Worm (Caenorhabditis elegans): ENCODE data around the gene clc-20.

clc-20 gene

ce11 chrIII:834443-834815 is 38.0 kb upstream of the clc-20 start:
- TF ChIP-seq pha-2 (tag; optimal IDR thresholded peaks at IDR 0.05) = no peak
- 0 out of 2 replicates have a peak, but pooled peaks have one; percentile 25 for TF ChIP-seq ceh-45 (GFP tag; IDR thresholded peaks at IDR 0.05)

- TF ChIP-seq zip-5 (tag; optimal IDR thresholded peaks at IDR 0.05) = no peak
- TF ChIP-seq ama-1 (optimal IDR thresholded peaks at IDR 0.05) = peak; percentile 54
- no peak for TF ChIP-seq unc-3 (GFP tag; conservative IDR thresholded peaks at IDR 0.05)
- TF ChIP-seq unc-3 (tag; optimal IDR thresholded peaks at IDR 0.05) = no peak
Measured at ce11 chrIII:835208-835607, 37.2 kb upstream of the clc-20 start.

ce11 chrIII:835713-836278 is 36.6 kb upstream of the clc-20 start:
- TF ChIP-seq unc-42 (tag; optimal IDR thresholded peaks at IDR 0.05) = no peak
- peak; percentile 26; the same call in 1 of the 2 replicates for TF ChIP-seq unc-3 (GFP tag; conservative IDR thresholded peaks at IDR 0.05)
- TF ChIP-seq unc-3 (tag; optimal IDR thresholded peaks at IDR 0.05) = no peak
- TF ChIP-seq sox-2 (GFP tag; IDR thresholded peaks at IDR 0.05) = no peak; the same call in 1 of the 2 replicates
- TF ChIP-seq T23F11.4 (GFP tag; optimal IDR thresholded peaks at IDR 0.05) = peak; percentile 81
- TF ChIP-seq Y22D7AL.16 (tag; optimal IDR thresholded peaks at IDR 0.05) = peak; percentile 50
- TF ChIP-seq che-1 (tag; optimal IDR thresholded peaks at IDR 0.05) = peak; percentile 54
- no peak for TF ChIP-seq ceh-22 (tag; optimal IDR thresholded peaks at IDR 0.05)
- peak; percentile 35 for TF ChIP-seq ztf-16 (tag; optimal IDR thresholded peaks at IDR 0.05)
- no peak for TF ChIP-seq hlh-13 (GFP tag; optimal IDR thresholded peaks at IDR 0.05)
- peak; percentile 67 for TF ChIP-seq nfya-1 (tag; optimal IDR thresholded peaks at IDR 0.05)
- TF ChIP-seq F13H6.1 (tag; optimal IDR thresholded peaks at IDR 0.05) = peak; percentile 13
- peak; percentile 28 for TF ChIP-seq fkh-10 (GFP tag; optimal IDR thresholded peaks at IDR 0.05)
- TF ChIP-seq fkh-6 (tag; optimal IDR thresholded peaks at IDR 0.05) = no peak
- peak; percentile 95 for TF ChIP-seq ama-1 (optimal IDR thresholded peaks at IDR 0.05)
- TF ChIP-seq ceh-9 (tag; optimal IDR thresholded peaks at IDR 0.05) = peak; percentile 22
- TF ChIP-seq ref-2 (tag; optimal IDR thresholded peaks at IDR 0.05) = peak; percentile 38
- TF ChIP-seq dmd-4 (tag; optimal IDR thresholded peaks at IDR 0.05; ENCODE audit: borderline replicate concordance) = no peak
- peak; percentile 73 for TF ChIP-seq gmeb-2 (tag; optimal IDR thresholded peaks at IDR 0.05)
- TF ChIP-seq sox-4 (tag; optimal IDR thresholded peaks at IDR 0.05) = peak; percentile 70
- TF ChIP-seq dve-1 (tag; optimal IDR thresholded peaks at IDR 0.05) = peak; percentile 43
- TF ChIP-seq nhr-11 (tag; optimal IDR thresholded peaks at IDR 0.05) = peak; percentile 49
- peak; percentile 70 for TF ChIP-seq ceh-45 (GFP tag; IDR thresholded peaks at IDR 0.05)
- TF ChIP-seq C08G9.2 (tag; optimal IDR thresholded peaks at IDR 0.05) = peak; percentile 34
- TF ChIP-seq pha-2 (tag; optimal IDR thresholded peaks at IDR 0.05) = peak; percentile 77
- no peak for TF ChIP-seq tbx-7 (tag; optimal IDR thresholded peaks at IDR 0.05)
- peak; percentile 91 for TF ChIP-seq madf-2 (tag; optimal IDR thresholded peaks at IDR 0.05)
- peak; percentile 52 for TF ChIP-seq K02D7.2 (tag; optimal IDR thresholded peaks at IDR 0.05)
- peak; percentile 61 for TF ChIP-seq C38D4.7 (GFP tag; optimal IDR thresholded peaks at IDR 0.05)
- peak; percentile 9 for TF ChIP-seq elt-2 (tag; optimal IDR thresholded peaks at IDR 0.05)
- TF ChIP-seq fax-1 (tag; optimal IDR thresholded peaks at IDR 0.05) = no peak
- TF ChIP-seq ceh-6 (GFP tag; optimal IDR thresholded peaks at IDR 0.05) = no peak
- TF ChIP-seq ets-4 (tag; optimal IDR thresholded peaks at IDR 0.05) = no peak
- TF ChIP-seq lin-11 (tag; optimal IDR thresholded peaks at IDR 0.05) = peak; percentile 57
- no peak for TF ChIP-seq ttx-3 (tag; optimal IDR thresholded peaks at IDR 0.05)
- no peak for TF ChIP-seq unc-55 (GFP tag; optimal IDR thresholded peaks at IDR 0.05)
- peak; percentile 32 for TF ChIP-seq ceh-19 (GFP tag; optimal IDR thresholded peaks at IDR 0.05)
- peak; percentile 30 for TF ChIP-seq ceh-24 (tag; optimal IDR thresholded peaks at IDR 0.05)
- TF ChIP-seq ceh-48 (tag; optimal IDR thresholded peaks at IDR 0.05) = peak; percentile 26
- TF ChIP-seq hlh-15 (tag; optimal IDR thresholded peaks at IDR 0.05) = no peak
